Fruit fly (Drosophila melanogaster): ENCODE results near the gene Coq3.

- no peak for TF ChIP-seq CG8478 (optimal IDR thresholded peaks at IDR 0.05)
- no peak for TF ChIP-seq CTCF (optimal IDR thresholded peaks at IDR 0.05)
Measured at dm6 chr2L:21156156-21157040, 2.0 kb downstream of the Coq3 start, which contains the start of the genes Mpp6 and E2f2.

Data from S2 (cell line).